Worm (Caenorhabditis elegans): ENCODE measurements around the gene ZK856.19.

ZK856.19 gene

DNA sequence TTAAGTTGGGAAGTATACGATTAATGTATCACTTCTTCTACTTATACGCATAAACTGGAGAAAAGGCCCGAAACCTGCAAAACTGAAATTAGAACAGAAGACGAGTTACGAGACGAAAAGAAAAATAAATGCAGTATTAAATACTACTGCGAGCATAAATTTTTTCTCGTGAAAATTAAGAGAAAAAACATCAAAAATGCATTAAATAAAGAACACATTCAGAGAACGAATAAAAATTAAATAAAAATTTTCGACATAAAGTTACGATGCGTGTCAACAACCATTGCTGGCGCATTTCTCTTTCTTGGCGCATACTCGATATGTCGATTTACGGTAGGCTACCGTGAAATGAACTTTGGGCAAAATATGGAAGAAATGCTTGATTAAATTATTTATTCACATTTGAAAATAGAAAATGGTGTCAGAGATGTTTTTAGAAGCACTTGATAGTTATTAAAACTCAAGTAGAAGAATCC lies at the start of gene ZK856.19, which contains the start of gene ZK856.11:
Gene ZK856.19 (minus strand): TSS at position 51 of the 476 bp plus-strand sequence.
Gene ZK856.11 (minus strand): TSS at position 76 of the 476 bp plus-strand sequence.
- TF ChIP-seq mcd-1 (GFP tag; IDR thresholded peaks at IDR 0.05) = peak; percentile 39; the same call in 1 of the 2 replicates
- no peak for TF ChIP-seq ets-4 (GFP tag; optimal IDR thresholded peaks at IDR 0.05)
- TF ChIP-seq nfya-2 (GFP tag; IDR thresholded peaks at IDR 0.05) = no peak
- no peak for TF ChIP-seq F33H1.4 (GFP tag; IDR thresholded peaks at IDR 0.05)
- TF ChIP-seq K11D2.4 (GFP tag; IDR thresholded peaks at IDR 0.05) = no peak
- TF ChIP-seq snpc-1.3 (tag; optimal IDR thresholded peaks at IDR 0.05; ENCODE audit: insufficient read depth) = no peak
- TF ChIP-seq ceh-58 (GFP tag; IDR thresholded peaks at IDR 0.05) = no peak
- no peak for TF ChIP-seq him-1 (tag; optimal IDR thresholded peaks at IDR 0.05)
- no peak for TF ChIP-seq lin-26 (GFP tag; IDR thresholded peaks at IDR 0.05)
- no peak for TF ChIP-seq hlh-26 (GFP tag; conservative IDR thresholded peaks at IDR 0.05)
- no peak for TF ChIP-seq lsy-27 (tag; optimal IDR thresholded peaks at IDR 0.05; ENCODE audit: borderline replicate concordance, insufficient read depth)
- no peak for TF ChIP-seq tbx-9 (tag; optimal IDR thresholded peaks at IDR 0.05; ENCODE audit: borderline replicate concordance)
- no peak for TF ChIP-seq B0261.1 (tag; optimal IDR thresholded peaks at IDR 0.05)
- no peak for TF ChIP-seq nfyb-1 (GFP tag; IDR thresholded peaks at IDR 0.05)
- TF ChIP-seq ceh-40 (GFP tag; IDR thresholded peaks at IDR 0.05) = no peak
- peak; percentile 17; the same call in 1 of the 2 replicates for TF ChIP-seq D2030.7 (GFP tag; IDR thresholded peaks at IDR 0.05)
- peak; percentile 24; the same call in 1 of the 2 replicates for TF ChIP-seq madf-6 (GFP tag; IDR thresholded peaks at IDR 0.05)
- no peak for TF ChIP-seq egl-44 (GFP tag; IDR thresholded peaks at IDR 0.05)
- no peak for TF ChIP-seq chd-7 (tag; optimal IDR thresholded peaks at IDR 0.05)
- TF ChIP-seq lin-35 (GFP tag; optimal IDR thresholded peaks at IDR 0.05) = peak in 1 of 3 experiments; percentile 55
- TF ChIP-seq dpl-1 (GFP tag; optimal IDR thresholded peaks at IDR 0.05) = no peak
- TF ChIP-seq lsl-1 (GFP tag; optimal IDR thresholded peaks at IDR 0.05) = peak; percentile 31
- TF ChIP-seq F39B2.1 (GFP tag; IDR thresholded peaks at IDR 0.05) = no peak
- TF ChIP-seq unc-62 (GFP tag; optimal IDR thresholded peaks at IDR 0.05) = no peak
- TF ChIP-seq rcor-1 (GFP tag; IDR thresholded peaks at IDR 0.05) = no peak
- TF ChIP-seq egl-18 (GFP tag; IDR thresholded peaks at IDR 0.05) = no peak
- no peak for TF ChIP-seq egrh-3 (GFP tag; IDR thresholded peaks at IDR 0.05)
- peak; percentile 29 for TF ChIP-seq madf-10 (tag; optimal IDR thresholded peaks at IDR 0.05)
- no peak for TF ChIP-seq mel-28 (tag; optimal IDR thresholded peaks at IDR 0.05; ENCODE audit: borderline replicate concordance)
- TF ChIP-seq unc-130 (GFP tag; optimal IDR thresholded peaks at IDR 0.05) = peak; percentile 5
- TF ChIP-seq ceh-27 (GFP tag; optimal IDR thresholded peaks at IDR 0.05) = peak; percentile 14
- TF ChIP-seq Y53G8AR.9 (GFP tag; conservative IDR thresholded peaks at IDR 0.05) = 0 out of 2 replicates have a peak, but pooled peaks have one; percentile 65
- peak; percentile 11 for TF ChIP-seq nhr-80 (tag; optimal IDR thresholded peaks at IDR 0.05)
- TF ChIP-seq F57A8.1 (GFP tag; optimal IDR thresholded peaks at IDR 0.05) = no peak
- TF ChIP-seq lin-40 (tag; optimal IDR thresholded peaks at IDR 0.05) = peak; percentile 61
- no peak for TF ChIP-seq ceh-91 (GFP tag; IDR thresholded peaks at IDR 0.05)
- TF ChIP-seq pbrm-1 (GFP tag; IDR thresholded peaks at IDR 0.05) = 0 out of 2 replicates have a peak, but pooled peaks have one; percentile 20
- no peak for TF ChIP-seq athp-1 (tag; optimal IDR thresholded peaks at IDR 0.05)
- TF ChIP-seq ztf-18 (tag; optimal IDR thresholded peaks at IDR 0.05) = peak; percentile 93
- no peak for TF ChIP-seq snpc-1.1 (tag; optimal IDR thresholded peaks at IDR 0.05; ENCODE audit: insufficient read depth)
- no peak for TF ChIP-seq cebp-1 (GFP tag; IDR thresholded peaks at IDR 0.05)
- peak; percentile 54 for TF ChIP-seq cebp-1 (tag; optimal IDR thresholded peaks at IDR 0.05)
- TF ChIP-seq C17E4.6 (GFP tag; IDR thresholded peaks at IDR 0.05) = no peak
- no peak for TF ChIP-seq T07F8.4 (tag; optimal IDR thresholded peaks at IDR 0.05)
- TF ChIP-seq dpff-1 (tag; optimal IDR thresholded peaks at IDR 0.05) = no peak
- no peak for TF ChIP-seq ekl-4 (GFP tag; IDR thresholded peaks at IDR 0.05)
- no peak for TF ChIP-seq akir-1 (GFP tag; optimal IDR thresholded peaks at IDR 0.05)
- no peak for TF ChIP-seq xnd-1 (tag; optimal IDR thresholded peaks at IDR 0.05)

Measured in whole organism, young adult.